Worm (Caenorhabditis elegans) whole organism, L4/young adult: Measurements from ENCODE around the gene cfap-20.

ENCODE experiments used
- dao-5 ChIP-seq: sonication (generic microtip); optimal IDR thresholded peaks from 2 replicates; lab custom pipeline; 2016; ENCODE audit warnings: missing genotype, missing genetic modification characterization, moderate library complexity, missing compliant biosample characterization
- him-1 ChIP-seq: sonication (generic microtip); optimal IDR thresholded peaks from 2 replicates; lab custom pipeline; 2016; ENCODE audit warnings: missing genotype, missing genetic modification reagents, missing genetic modification characterization, missing compliant biosample characterization

ce11 chrIII:3534185-3534584 is 3.1 kb downstream of the cfap-20 start:
- TF ChIP-seq him-1 (tag; lab: Kevin White, UChicago) = no peak
- TF ChIP-seq dao-5 (tag; lab: Kevin White, UChicago) = no peak
